Fruit fly (Drosophila melanogaster): ENCODE results near the gene Pgk.
A peak's percentile ranks its signal among the peaks of the same experiment; 100 is the strongest.

Gene Pgk

DNA sequence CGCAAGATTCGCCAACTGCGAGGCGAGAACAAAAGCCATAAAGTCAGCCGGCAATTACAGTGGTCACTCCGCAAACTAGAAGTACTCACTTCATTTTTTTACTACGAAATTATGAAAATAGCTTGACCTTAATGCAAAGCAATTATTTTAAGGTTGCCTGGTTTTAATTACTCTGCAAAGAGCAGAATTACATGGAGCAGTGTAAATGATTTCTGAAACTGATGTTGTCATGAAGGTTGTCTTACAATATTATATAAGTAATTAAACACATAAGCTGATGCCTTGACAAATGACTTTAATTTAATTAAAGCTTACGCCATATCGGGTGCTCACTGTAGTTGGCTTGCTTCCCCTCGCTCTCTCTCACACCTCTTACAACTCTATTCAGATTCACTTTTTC is 18.7 kb downstream of the Pgk start (continued):
- TF ChIP-seq CG8281 (tag; optimal IDR thresholded peaks at IDR 0.05) (no peak), CG1832 (GFP tag; optimal IDR thresholded peaks at IDR 0.05) (no peak), CG30403 (GFP tag; optimal IDR thresholded peaks at IDR 0.05) (peak; percentile 58), D19A (tag; optimal IDR thresholded peaks at IDR 0.05) (peak; percentile 17), CG4820 (GFP tag; optimal IDR thresholded peaks at IDR 0.05) (peak; percentile 30), Dp (GFP tag; optimal IDR thresholded peaks at IDR 0.05) (no peak), stc (GFP tag; IDR thresholded peaks at IDR 0.05) (no peak; the same call in 1 of the 2 replicates), wdn (GFP tag; IDR thresholded peaks at IDR 0.05) (peak; percentile 34; the same call in 1 of the 2 replicates), HLH54F (GFP tag; optimal IDR thresholded peaks at IDR 0.05) (peak; percentile 49), MTF-1 (GFP tag; optimal IDR thresholded peaks at IDR 0.05; ENCODE audit: borderline replicate concordance) (no peak), YL-1 (GFP tag; optimal IDR thresholded peaks at IDR 0.05) (no peak), CG4854 (GFP tag; optimal IDR thresholded peaks at IDR 0.05) (no peak), chm (GFP tag; IDR thresholded peaks at IDR 0.05) (no peak), Bdp1 (GFP tag; optimal IDR thresholded peaks at IDR 0.05) (peak; percentile 2), PHDP (tag; optimal IDR thresholded peaks at IDR 0.05) (peak; percentile 52), CG17912 (GFP tag; optimal IDR thresholded peaks at IDR 0.05) (no peak), gro (GFP tag; optimal IDR thresholded peaks at IDR 0.05) (peak; percentile 64), Hr3 (GFP tag; optimal IDR thresholded peaks at IDR 0.05) (peak; percentile 3), CG7987 (GFP tag; optimal IDR thresholded peaks at IDR 0.05) (no peak), org-1 (GFP tag; optimal IDR thresholded peaks at IDR 0.05) (peak; percentile 24), CG10209 (GFP tag; optimal IDR thresholded peaks at IDR 0.05) (peak; percentile 50), cwo (GFP tag; optimal IDR thresholded peaks at IDR 0.05) (peak; percentile 54), zf30C (GFP tag; optimal IDR thresholded peaks at IDR 0.05) (no peak), nerfin-2 (GFP tag; IDR thresholded peaks at IDR 0.05; ENCODE audit: partially characterized antibody) (no peak), CG4424 (GFP tag; optimal IDR thresholded peaks at IDR 0.05) (peak; percentile 17), CG7372 (GFP tag; IDR thresholded peaks at IDR 0.05) (peak; percentile 14; the same call in 1 of the 2 replicates), CG3838 (GFP tag; optimal IDR thresholded peaks at IDR 0.05) (no peak), tgo (GFP tag; IDR thresholded peaks at IDR 0.05) (peak; percentile 22; the same call in 2 of the 3 replicates), CG17829 (tag; optimal IDR thresholded peaks at IDR 0.05) (no peak), Lpt (GFP tag; optimal IDR thresholded peaks at IDR 0.05) (no peak), insv (GFP tag; optimal IDR thresholded peaks at IDR 0.05) (no peak), CHES-1-like (GFP tag; optimal IDR thresholded peaks at IDR 0.05) (peak; percentile 50), Dll (GFP tag; IDR thresholded peaks at IDR 0.05; ENCODE audit: partially characterized antibody) (no peak), CG6813 (GFP tag; optimal IDR thresholded peaks at IDR 0.05) (peak; percentile 2), fd96Cb (tag; optimal IDR thresholded peaks at IDR 0.05) (peak; percentile 26), Usf (GFP tag; optimal IDR thresholded peaks at IDR 0.05) (peak; percentile 43), Hand (GFP tag; optimal IDR thresholded peaks at IDR 0.05) (peak; percentile 46), CG17385 (GFP tag; optimal IDR thresholded peaks at IDR 0.05) (peak; percentile 45), Oli (tag; optimal IDR thresholded peaks at IDR 0.05) (peak; percentile 38), CG17802 (tag; optimal IDR thresholded peaks at IDR 0.05) (no peak), CG11723 (GFP tag; optimal IDR thresholded peaks at IDR 0.05) (peak; percentile 16), abd-A (tag; optimal IDR thresholded peaks at IDR 0.05) (no peak), Neu2 (GFP tag; optimal IDR thresholded peaks at IDR 0.05; ENCODE audit: borderline replicate concordance) (no peak), C15 (GFP tag; IDR thresholded peaks at IDR 0.05) (no peak), Fer3 (tag; optimal IDR thresholded peaks at IDR 0.05) (peak; percentile 55), CG12769 (tag; optimal IDR thresholded peaks at IDR 0.05) (peak; percentile 50), CG11695 (GFP tag; IDR thresholded peaks at IDR 0.05) (peak; percentile 53; the same call in 1 of the 3 replicates)
